Worm (Caenorhabditis elegans) whole organism, mixed stage, embryonic: ENCODE results near the gene aptf-1.
A peak's percentile ranks its signal among the peaks of the same experiment; 100 is the strongest.

Experiments used
- ham-2 ChIP-seq: fragments of 200-800 bp; sonication (Bioruptor generic); optimal IDR thresholded peaks from 2 replicates; lab custom pipeline; 2018; ENCODE audit warnings: mild to moderate bottlenecking, missing genetic modification characterization, missing compliant biosample characterization
- nhr-76 ChIP-seq: sonication (generic microtip); optimal IDR thresholded peaks from 2 replicates; lab custom pipeline; 2017; ENCODE audit warnings: missing biosample characterization, missing genetic modification characterization

DNA sequence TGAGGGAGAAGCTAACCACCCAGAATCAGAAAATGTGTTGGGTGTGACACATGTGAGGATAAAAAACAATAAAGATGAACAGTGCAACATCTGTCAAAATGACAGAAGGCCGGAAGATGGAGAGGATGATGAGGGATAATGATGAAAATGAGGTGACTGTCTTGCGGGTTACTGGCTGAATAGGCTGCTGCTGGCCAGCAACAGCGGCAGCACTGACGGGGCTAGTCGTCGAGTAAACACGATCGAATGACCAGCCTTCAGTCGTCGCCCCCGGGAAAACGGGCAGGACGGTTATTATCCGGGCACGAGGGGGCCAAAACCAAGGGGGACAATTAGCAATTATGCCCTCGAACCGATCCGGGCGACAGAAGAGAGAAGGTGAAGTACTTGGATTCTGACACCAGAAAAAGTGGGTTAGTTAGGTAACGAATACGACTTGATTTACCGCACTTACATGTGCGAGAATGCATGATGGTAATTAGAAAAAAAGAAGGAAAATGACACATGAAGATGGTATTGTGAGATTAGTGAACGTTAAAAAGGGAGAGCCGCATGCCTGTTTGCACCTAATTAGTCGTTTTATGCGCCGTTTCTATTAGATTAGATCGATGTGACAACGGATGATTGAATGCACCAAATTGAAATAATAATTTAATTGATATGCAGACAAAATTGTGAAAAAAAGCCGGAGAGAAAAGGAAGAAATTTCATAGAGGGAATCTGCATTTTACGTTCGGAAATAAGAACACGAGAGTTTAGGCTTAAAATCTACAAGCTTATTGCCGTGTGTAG, 42.9 kb upstream of the aptf-1 start:
- TF ChIP-seq nhr-76 (no peak), ham-2 (GFP tag; lab: Kevin White, UChicago) (peak; percentile 66)
